Worm (Caenorhabditis elegans): ENCODE measurements around the gene sad-1.
A peak's percentile ranks its signal among the peaks of the same experiment; 100 is the strongest.

Gene sad-1

ce11 chrX:13527347-13528092, 27.1 kb upstream of the sad-1 start, which contains the start of gene pab-2 (continued):
- TF ChIP-seq nhr-76 (tag; optimal IDR thresholded peaks at IDR 0.05) (no peak), efl-1 (optimal IDR thresholded peaks at IDR 0.05) (peak; percentile 36 to 48), efl-1 (GFP tag; optimal IDR thresholded peaks at IDR 0.05 in 1 of 2) (peak in 1 of 2 experiments; percentile 90), ceh-63 (GFP tag; optimal IDR thresholded peaks at IDR 0.05) (no peak), ces-1 (GFP tag; optimal IDR thresholded peaks at IDR 0.05) (no peak), sup-37 (GFP tag; optimal IDR thresholded peaks at IDR 0.05) (no peak), hpl-2 (GFP tag; optimal IDR thresholded peaks at IDR 0.05) (no peak), mab-9 (GFP tag; IDR thresholded peaks at IDR 0.05) (0 out of 2 replicates have a peak, but pooled peaks have one; percentile 35), nhr-19 (GFP tag; conservative IDR thresholded peaks at IDR 0.05) (peak; percentile 70)

ce11 chrX:13526219-13527218, 26.1 kb upstream of the sad-1 start:
- TF ChIP-seq ztf-4 (tag; optimal IDR thresholded peaks at IDR 0.05) (no peak), nhr-77 (tag; optimal IDR thresholded peaks at IDR 0.05) (no peak), lsy-2 (tag; optimal IDR thresholded peaks at IDR 0.05) (peak in 1 of 2 experiments; percentile 47), nhr-85 (tag) (peak; percentile 62), jun-1 (tag; optimal IDR thresholded peaks at IDR 0.05) (peak; percentile 22), rnt-1 (tag; optimal IDR thresholded peaks at IDR 0.05) (peak; percentile 19), C16A3.4 (tag; optimal IDR thresholded peaks at IDR 0.05) (peak; percentile 13), nhr-20 (tag; optimal IDR thresholded peaks at IDR 0.05) (peak; percentile 23), snu-23 (GFP tag; optimal IDR thresholded peaks at IDR 0.05) (peak; percentile 25), lin-14 (GFP tag; optimal IDR thresholded peaks at IDR 0.05) (peak; percentile 57), nhr-71 (tag; optimal IDR thresholded peaks at IDR 0.05) (peak; percentile 27), blmp-1 (tag; optimal IDR thresholded peaks at IDR 0.05) (peak; percentile 89), hlh-17 (GFP tag; optimal IDR thresholded peaks at IDR 0.05; ENCODE audit: borderline replicate concordance) (no peak), elt-3 (tag; optimal IDR thresholded peaks at IDR 0.05) (peak in 1 of 6 experiments; percentile 54)

ce11 chrX:13525094-13525493, 24.6 kb upstream of the sad-1 start:
- no peak for TF ChIP-seq unc-62 (GFP tag; optimal IDR thresholded peaks at IDR 0.05)
- TF ChIP-seq mdl-1 (tag; optimal IDR thresholded peaks at IDR 0.05) = no peak
- no peak for TF ChIP-seq zip-4 (GFP tag; optimal IDR thresholded peaks at IDR 0.05)
- no peak for TF ChIP-seq egl-13 (tag; optimal IDR thresholded peaks at IDR 0.05)
- TF ChIP-seq ama-1 (optimal IDR thresholded peaks at IDR 0.05) = no peak
- TF ChIP-seq isw-1 (GFP tag; IDR thresholded peaks at IDR 0.05) = no peak
- no peak for TF ChIP-seq aha-1 (tag; optimal IDR thresholded peaks at IDR 0.05)
- no peak for TF ChIP-seq nhr-77 (tag; optimal IDR thresholded peaks at IDR 0.05)
- TF ChIP-seq nhr-90 (tag; optimal IDR thresholded peaks at IDR 0.05; ENCODE audit: poor library complexity) = no peak
- no peak for TF ChIP-seq mef-2 (tag; optimal IDR thresholded peaks at IDR 0.05)
- TF ChIP-seq nhr-76 (tag; optimal IDR thresholded peaks at IDR 0.05) = no peak

- TF ChIP-seq efl-1 (optimal IDR thresholded peaks at IDR 0.05) (no peak), efl-1 (GFP tag; optimal IDR thresholded peaks at IDR 0.05 in 1 of 2) (peak in 1 of 2 experiments; percentile 33), lin-13 (GFP tag; optimal IDR thresholded peaks at IDR 0.05) (peak; percentile 34), hlh-17 (GFP tag; optimal IDR thresholded peaks at IDR 0.05; ENCODE audit: borderline replicate concordance) (no peak), tbx-2 (tag; optimal IDR thresholded peaks at IDR 0.05) (peak; percentile 36), nhr-71 (tag; optimal IDR thresholded peaks at IDR 0.05) (peak; percentile 44), unc-98 (GFP tag; IDR thresholded peaks at IDR 0.05) (no peak), unc-86 (tag; optimal IDR thresholded peaks at IDR 0.05) (peak; percentile 5), unc-30 (tag; optimal IDR thresholded peaks at IDR 0.05) (no peak), C04F5.9 (tag; optimal IDR thresholded peaks at IDR 0.05) (no peak), sox-4 (tag; optimal IDR thresholded peaks at IDR 0.05) (no peak), lin-15B (tag; optimal IDR thresholded peaks at IDR 0.05) (peak; percentile 14), rnt-1 (tag; optimal IDR thresholded peaks at IDR 0.05) (peak; percentile 30), nhr-19 (GFP tag; conservative IDR thresholded peaks at IDR 0.05) (no peak), lin-14 (GFP tag; optimal IDR thresholded peaks at IDR 0.05) (peak; percentile 86), sptf-1 (tag; optimal IDR thresholded peaks at IDR 0.05) (no peak), lsy-2 (tag; optimal IDR thresholded peaks at IDR 0.05) (peak in 1 of 2 experiments; percentile 61), zip-4 (GFP tag; optimal IDR thresholded peaks at IDR 0.05) (no peak), nhr-76 (tag; optimal IDR thresholded peaks at IDR 0.05) (no peak)
These were observed 18.6 kb upstream of the sad-1 start, which contains the start of the genes cdk-4 and F18H3.1 for ce11 chrX:13518861-13519713. Gene cdk-4, minus strand, starts transcription at chrX:13518911. Gene F18H3.1, plus strand, starts transcription at chrX:13519663.
